Worm (Caenorhabditis elegans) whole organism, L2 larva: ENCODE results near the gene fbxa-52.
"Not testable (repeated sequence)": the region's sequence is repeated elsewhere in the genome, so short reads cannot be mapped to it uniquely, and the experiment has no call there.

Experiments used
- C34F6.9 ChIP-seq: fragments of 150-350 bp; optimal IDR thresholded peaks from 2 replicates; lab custom pipeline; 2014; ENCODE audit warnings: missing biosample characterization, missing genetic modification characterization
- R02D3.7 ChIP-seq: fragments of 150-350 bp; optimal IDR thresholded peaks from 2 replicates; lab custom pipeline; 2014; ENCODE audit warnings: missing biosample characterization, missing genetic modification characterization
- Y55F3AM.14 ChIP-seq: fragments of 200-800 bp; sonication (Bioruptor generic); optimal IDR thresholded peaks from 2 replicates; lab custom pipeline; 2018; ENCODE audit warnings: mild to moderate bottlenecking, missing genetic modification characterization, missing compliant biosample characterization
- alr-1 ChIP-seq: fragments of 150-350 bp; optimal IDR thresholded peaks from 2 replicates; lab custom pipeline; 2014; ENCODE audit warnings: missing biosample characterization, missing genetic modification characterization
- ceh-16 ChIP-seq: fragments of 150-350 bp; optimal IDR thresholded peaks from 2 replicates; lab custom pipeline; 2014; ENCODE audit warnings: missing biosample characterization, missing genetic modification characterization
- ceh-82 ChIP-seq: fragments of 150-350 bp; optimal IDR thresholded peaks from 2 replicates; lab custom pipeline; 2014; ENCODE audit warnings: missing biosample characterization, missing genetic modification characterization
- crh-2 ChIP-seq: sonication (generic microtip); optimal IDR thresholded peaks from 2 replicates; lab custom pipeline; 2017; ENCODE audit warnings: missing biosample characterization, missing genetic modification characterization
- egl-27 ChIP-seq: sonication (generic microtip); optimal IDR thresholded peaks from 3 replicates; lab custom pipeline; 2017; ENCODE audit warnings: missing biosample characterization, missing genetic modification reagents, missing genetic modification characterization
- elt-1 ChIP-seq: fragments of 150-350 bp; optimal IDR thresholded peaks from 2 replicates; lab custom pipeline; 2014; ENCODE audit warnings: missing biosample characterization, missing genetic modification characterization
- elt-3 ChIP-seq: sonication (generic microtip); optimal IDR thresholded peaks from 2 replicates; lab custom pipeline; 2017; ENCODE audit warnings: missing biosample characterization, missing genetic modification characterization
- fos-1 ChIP-seq: fragments of 150-350 bp; optimal IDR thresholded peaks from 2 replicates; lab custom pipeline; 2014; ENCODE audit warnings: missing biosample characterization, missing genetic modification characterization
- gmeb-1 ChIP-seq: fragments of 150-350 bp; optimal IDR thresholded peaks from 2 replicates; lab custom pipeline; 2014; ENCODE audit warnings: missing biosample characterization, missing genetic modification characterization
- lin-13 ChIP-seq: fragments of 150-350 bp; optimal IDR thresholded peaks from 2 replicates; lab custom pipeline; 2014; ENCODE audit warnings: missing biosample characterization, missing genetic modification reagents, missing genetic modification characterization
- lin-39 ChIP-seq: fragments of 150-350 bp; optimal IDR thresholded peaks from 2 replicates; lab custom pipeline; 2014; ENCODE audit warnings: missing biosample characterization, missing genetic modification reagents, missing genetic modification characterization
- mab-5 ChIP-seq: fragments of 150-350 bp; optimal IDR thresholded peaks from 2 replicates; lab custom pipeline; 2014; ENCODE audit warnings: missing biosample characterization, missing genetic modification characterization
- mbf-1 ChIP-seq: sonication (generic microtip); optimal IDR thresholded peaks from 2 replicates; lab custom pipeline; 2017; ENCODE audit warnings: missing biosample characterization, missing genetic modification characterization
- mdl-1 ChIP-seq, 2 experiments: fragments of 150-350 bp in 1 of 2; sonication (generic microtip) in 1 of 2; optimal IDR thresholded peaks; 2 replicates each; lab custom pipeline; 2017; ENCODE audit warnings: missing biosample characterization in 2 of 2, missing genetic modification characterization in 2 of 2
- nhr-10 ChIP-seq: sonication (generic microtip); optimal IDR thresholded peaks from 2 replicates; lab custom pipeline; 2017; ENCODE audit warnings: missing biosample characterization, missing genetic modification characterization
- nhr-11 ChIP-seq: fragments of 150-350 bp; optimal IDR thresholded peaks from 2 replicates; lab custom pipeline; 2014; ENCODE audit warnings: missing biosample characterization, missing genetic modification characterization
- nhr-12 ChIP-seq: fragments of 150-350 bp; optimal IDR thresholded peaks from 2 replicates; lab custom pipeline; 2014; ENCODE audit warnings: missing biosample characterization, missing genetic modification characterization
- nhr-129 ChIP-seq: fragments of 150-350 bp; optimal IDR thresholded peaks from 2 replicates; lab custom pipeline; 2014; ENCODE audit warnings: missing biosample characterization, missing genetic modification characterization
- nhr-23 ChIP-seq: fragments of 150-350 bp; optimal IDR thresholded peaks from 2 replicates; lab custom pipeline; 2014; ENCODE audit warnings: missing biosample characterization, missing genetic modification reagents, missing genetic modification characterization
- nhr-237 ChIP-seq: fragments of 150-350 bp; optimal IDR thresholded peaks from 2 replicates; lab custom pipeline; 2014; ENCODE audit warnings: missing biosample characterization, missing genetic modification characterization
- nhr-6 ChIP-seq: fragments of 150-350 bp; optimal IDR thresholded peaks from 2 replicates; lab custom pipeline; 2014; ENCODE audit warnings: missing biosample characterization, missing genetic modification characterization
- peb-1 ChIP-seq: fragments of 150-350 bp; optimal IDR thresholded peaks from 2 replicates; lab custom pipeline; 2014; ENCODE audit warnings: missing biosample characterization, missing genetic modification characterization
- skn-1 ChIP-seq: sonication (generic microtip); optimal IDR thresholded peaks from 2 replicates; lab custom pipeline; 2017; ENCODE audit warnings: missing biosample characterization, missing genetic modification characterization
- sma-9 ChIP-seq, 2 experiments: fragments of 150-350 bp in 1 of 2; sonication (generic microtip) in 1 of 2; optimal IDR thresholded peaks; 2 replicates each; lab custom pipeline; 2014 to 2016; ENCODE audit warnings: missing genetic modification characterization in 2 of 2, mild to moderate bottlenecking in 1 of 2, missing biosample characterization in 1 of 2, missing compliant biosample characterization in 1 of 2, missing genetic modification reagents in 1 of 2, moderate library complexity in 1 of 2
- snpc-4 ChIP-seq: fragments of 150-350 bp; optimal IDR thresholded peaks from 2 replicates; lab custom pipeline; 2014; ENCODE audit warnings: missing biosample characterization, missing genetic modification characterization
- unc-39 ChIP-seq: fragments of 150-350 bp; optimal IDR thresholded peaks from 2 replicates; lab custom pipeline; 2014; ENCODE audit warnings: missing biosample characterization, missing genetic modification characterization
- unc-62 ChIP-seq: fragments of 150-350 bp; optimal IDR thresholded peaks from 2 replicates; lab custom pipeline; 2014; ENCODE audit warnings: missing biosample characterization, missing genetic modification reagents, missing genetic modification characterization
- ztf-1 ChIP-seq: fragments of 200-800 bp; sonication (Bioruptor generic); conservative IDR thresholded peaks from 2 replicates; pipeline ENCODE4 v1.3.6; 2022; ENCODE audit warnings: missing genetic modification characterization, missing compliant biosample characterization
- ztf-11 ChIP-seq: sonication (generic microtip); optimal IDR thresholded peaks from 2 replicates; lab custom pipeline; 2017; ENCODE audit warnings: missing biosample characterization, missing genetic modification characterization

Gene fbxa-52

ce11 chrX:1712538-1712937 lies at the start of gene fbxa-52:
fbxa-52 (minus strand) TSS chrX:1712638.
- TF ChIP-seq ceh-16 (tag; lab: Kevin White, UChicago) (no peak), nhr-10 (tag; lab: Kevin White, UChicago) (no peak)

- not testable (repeated sequence) for TF ChIP-seq C34F6.9 (tag; lab: Kevin White, UChicago); elt-3 (tag; lab: Kevin White, UChicago); unc-62 (GFP tag; lab: Kevin White, UChicago)
These were observed 36.0 kb upstream of the fbxa-52 start, which contains the start of gene Y75D11A.6 for ce11 chrX:1748476-1748875. Y75D11A.6 (minus strand) TSS chrX:1748576.

ce11 chrX:1746117-1746516 lies 33.7 kb upstream of the fbxa-52 start, which contains the start of gene Y75D11A.3:
Y75D11A.3 (minus strand) TSS chrX:1746217.
- not testable (repeated sequence) for TF ChIP-seq gmeb-1, ceh-82, unc-39 (tag; lab: Kevin White, UChicago)
- TF ChIP-seq, all 48 proteins: peak for 0; not testable (repeated sequence) for 48

- not testable (repeated sequence) for TF ChIP-seq alr-1, skn-1, nhr-6 (tag; lab: Kevin White, UChicago)
These were observed 30.1 kb upstream of the fbxa-52 start, which contains the start of gene Y75D11A.2 for ce11 chrX:1742530-1742929. Y75D11A.2 (plus strand) TSS chrX:1742830.

- TF ChIP-seq peb-1 (no peak), gmeb-1 (tag; lab: Kevin White, UChicago) (no peak), lin-13 (GFP tag; lab: Kevin White, UChicago) (no peak), elt-1 (tag; lab: Kevin White, UChicago) (no peak), Y55F3AM.14 (GFP tag; lab: Kevin White, UChicago) (no peak), ztf-11 (tag; lab: Kevin White, UChicago) (no peak), fos-1 (tag; lab: Kevin White, UChicago) (no peak), mbf-1 (tag; lab: Kevin White, UChicago) (no peak), R02D3.7 (no peak), nhr-237 (tag; lab: Kevin White, UChicago) (no peak), snpc-4 (tag; lab: Kevin White, UChicago) (no peak)
These were observed 25.2 kb upstream of the fbxa-52 start, which contains the start of gene F07G6.10 for ce11 chrX:1737606-1738005. F07G6.10 (plus strand) TSS chrX:1737906.

- no peak for TF ChIP-seq nhr-11 (tag; lab: Kevin White, UChicago)
- no peak for TF ChIP-seq nhr-23 (tag; lab: Kevin White, UChicago)
- TF ChIP-seq mdl-1 (tag; optimal IDR thresholded peaks at IDR 0.05; lab: Kevin White, UChicago), result no peak
- no peak for TF ChIP-seq mab-5 (tag; lab: Kevin White, UChicago)
- TF ChIP-seq crh-2 (tag; lab: Kevin White, UChicago), result no peak
- TF ChIP-seq nhr-129 (tag; lab: Kevin White, UChicago), result no peak
- no peak for TF ChIP-seq lin-39
- TF ChIP-seq ceh-82 (tag; lab: Kevin White, UChicago), result no peak
- TF ChIP-seq sma-9 (GFP tag; optimal IDR thresholded peaks at IDR 0.05; lab: Kevin White, UChicago), result no peak
- no peak for TF ChIP-seq sma-9 (tag; optimal IDR thresholded peaks at IDR 0.05; lab: Kevin White, UChicago)
- TF ChIP-seq alr-1 (tag; lab: Kevin White, UChicago), result no peak
- no peak for TF ChIP-seq ztf-1 (GFP tag; lab: Robert Waterston, UW)
- no peak for TF ChIP-seq C34F6.9 (tag; lab: Kevin White, UChicago)
- TF ChIP-seq, all 48 proteins: peak for 0
These were observed 23.5 kb upstream of the fbxa-52 start, which contains the start of gene F07G6.12 for ce11 chrX:1735941-1736340. F07G6.12 (plus strand) TSS chrX:1736241.

- TF ChIP-seq egl-27 (no peak), nhr-12 (tag; lab: Kevin White, UChicago) (no peak)
These were observed 17.1 kb upstream of the fbxa-52 start, which contains the start of gene dgn-3 for ce11 chrX:1729558-1729957. dgn-3 (plus strand) TSS chrX:1729858.
